Worm (Caenorhabditis elegans) whole organism, young adult: Measurements from ENCODE around the gene rde-12.

Source experiments
- B0019.2 ChIP-seq: fragments of 200-800 bp; sonication (Bioruptor generic); conservative IDR thresholded peaks from 2 replicates; pipeline ENCODE4 v1.3.6; 2022; ENCODE audit warnings: missing genetic modification reagents, missing genetic modification characterization, missing compliant biosample characterization
- F22D6.2 ChIP-seq: sonication (generic microtip); optimal IDR thresholded peaks from 2 replicates; lab custom pipeline; 2016; ENCODE audit warnings: mild to moderate bottlenecking, missing genetic modification characterization, missing compliant biosample characterization
- F33H1.4 ChIP-seq: fragments of 200-800 bp; sonication (Bioruptor generic); IDR thresholded peaks from 2 replicates; pipeline ENCODE4 v1.3.6; 2022; ENCODE audit warnings: missing genetic modification reagents, missing genetic modification characterization, missing compliant biosample characterization
- F37B4.10 ChIP-seq: fragments of 200-800 bp; sonication (Bioruptor generic); IDR thresholded peaks from 2 replicates; pipeline ENCODE4 v1.3.6; 2022; ENCODE audit warnings: missing genetic modification characterization, missing compliant biosample characterization
- K12H6.12 ChIP-seq: fragments of 200-800 bp; sonication (Bioruptor generic); optimal IDR thresholded peaks from 2 replicates; lab custom pipeline; 2018; ENCODE audit warnings: mild to moderate bottlenecking, missing genetic modification characterization, missing compliant biosample characterization
- T26A5.8 ChIP-seq: sonication (generic microtip); optimal IDR thresholded peaks from 2 replicates; lab custom pipeline; 2016; ENCODE audit warnings: missing genetic modification characterization, missing compliant biosample characterization
- Y53F4B.3 ChIP-seq: fragments of 200-800 bp; sonication (Bioruptor generic); IDR thresholded peaks from 2 replicates; pipeline ENCODE4 v1.3.6; 2022; ENCODE audit warnings: missing genetic modification reagents, missing genetic modification characterization, missing compliant biosample characterization
- Y53G8AR.9 ChIP-seq: fragments of 200-800 bp; sonication (Bioruptor generic); conservative IDR thresholded peaks from 2 replicates; pipeline ENCODE4 v1.3.6; 2022; ENCODE audit warnings: missing genetic modification reagents, missing genetic modification characterization, missing compliant biosample characterization
- Y56A3A.18 ChIP-seq: fragments of 200-800 bp; sonication (Bioruptor generic); IDR thresholded peaks from 2 replicates; pipeline ENCODE4 v1.3.6; 2022; ENCODE audit warnings: missing genetic modification reagents, missing genetic modification characterization, missing compliant biosample characterization
- Y67H2A.10 ChIP-seq: fragments of 200-800 bp; sonication (Bioruptor generic); conservative IDR thresholded peaks from 2 replicates; pipeline ENCODE4 v1.3.6; 2022; ENCODE audit warnings: missing genetic modification reagents, missing genetic modification characterization, missing compliant biosample characterization
- Y79H2A.3 ChIP-seq: fragments of 200-800 bp; sonication (Bioruptor generic); conservative IDR thresholded peaks from 2 replicates; pipeline ENCODE4 v1.3.6; 2022; ENCODE audit warnings: missing genetic modification reagents, missing genetic modification characterization, missing compliant biosample characterization
- Y95B8A.8 ChIP-seq: fragments of 200-800 bp; sonication (Bioruptor generic); IDR thresholded peaks from 2 replicates; pipeline ENCODE4 v1.3.6; 2022; ENCODE audit warnings: missing genetic modification reagents, missing genetic modification characterization, missing compliant biosample characterization
- akir-1 ChIP-seq: fragments of 200-800 bp; sonication (Bioruptor generic); optimal IDR thresholded peaks from 2 replicates; lab custom pipeline; 2018; ENCODE audit warnings: mild to moderate bottlenecking, missing genetic modification characterization, moderate library complexity, missing compliant biosample characterization
- athp-1 ChIP-seq: sonication (generic microtip); optimal IDR thresholded peaks from 2 replicates; lab custom pipeline; 2017; ENCODE audit warnings: mild to moderate bottlenecking, missing genetic modification characterization, missing compliant biosample characterization
- attf-3 ChIP-seq: fragments of 200-800 bp; sonication (Bioruptor generic); conservative IDR thresholded peaks from 2 replicates; pipeline ENCODE4 v1.3.6; 2022; ENCODE audit warnings: missing genetic modification reagents, missing genetic modification characterization, missing compliant biosample characterization
- attf-5 ChIP-seq: fragments of 200-800 bp; sonication (Bioruptor generic); optimal IDR thresholded peaks from 2 replicates; lab custom pipeline; 2018; ENCODE audit warnings: mild to moderate bottlenecking, missing genetic modification characterization, missing compliant biosample characterization
- ccch-3 ChIP-seq: fragments of 200-800 bp; sonication (Bioruptor generic); optimal IDR thresholded peaks from 2 replicates; lab custom pipeline; 2018; ENCODE audit warnings: mild to moderate bottlenecking, missing genetic modification characterization, missing compliant biosample characterization
- cebp-1 ChIP-seq, 2 experiments: fragments of 200-800 bp in 1 of 2; sonication (Bioruptor generic) in 1 of 2; sonication (generic microtip) in 1 of 2; IDR thresholded peaks in 1 of 2; optimal IDR thresholded peaks in 1 of 2; 2 replicates each; pipeline versions ENCODE4 v1.3.6 to Lab custom; 2017 to 2022; ENCODE audit warnings: missing compliant biosample characterization in 2 of 2, missing genetic modification characterization in 2 of 2, mild to moderate bottlenecking in 1 of 2, missing genetic modification reagents in 1 of 2, moderate library complexity in 1 of 2
- cebp-2 ChIP-seq: fragments of 200-800 bp; sonication (Bioruptor generic); IDR thresholded peaks from 2 replicates; pipeline ENCODE4 v1.3.6; 2022; ENCODE audit warnings: missing genetic modification characterization, missing compliant biosample characterization
- ceh-91 ChIP-seq: fragments of 200-800 bp; sonication (Bioruptor generic); IDR thresholded peaks from 2 replicates; pipeline ENCODE4 v1.3.6; 2022; ENCODE audit warnings: missing genetic modification reagents, missing genetic modification characterization, missing compliant biosample characterization
- die-1 ChIP-seq: sonication (generic microtip); optimal IDR thresholded peaks from 2 replicates; lab custom pipeline; 2016; ENCODE audit warnings: missing genotype, mild to moderate bottlenecking, missing genetic modification characterization, missing compliant biosample characterization
- egl-18 ChIP-seq: fragments of 200-800 bp; sonication (Bioruptor generic); IDR thresholded peaks from 2 replicates; pipeline ENCODE4 v1.3.6; 2022; ENCODE audit warnings: missing genetic modification reagents, missing genetic modification characterization, missing compliant biosample characterization
- egrh-3 ChIP-seq: fragments of 200-800 bp; sonication (Bioruptor generic); IDR thresholded peaks from 2 replicates; pipeline ENCODE4 v1.3.6; 2022; ENCODE audit warnings: missing genetic modification reagents, missing genetic modification characterization, missing compliant biosample characterization
- hlh-26 ChIP-seq: fragments of 200-800 bp; sonication (Bioruptor generic); conservative IDR thresholded peaks from 2 replicates; pipeline ENCODE4 v1.3.6; 2022; ENCODE audit warnings: missing genetic modification reagents, missing genetic modification characterization, missing compliant biosample characterization
- hmg-1.2 ChIP-seq: fragments of 200-800 bp; sonication (Bioruptor generic); IDR thresholded peaks from 2 replicates; pipeline ENCODE4 v1.3.6; 2022; ENCODE audit warnings: missing genetic modification reagents, missing genetic modification characterization, missing compliant biosample characterization
- let-607 ChIP-seq, 2 experiments: fragments of 200-800 bp in 1 of 2; sonication (Bioruptor generic) in 1 of 2; sonication (generic microtip) in 1 of 2; optimal IDR thresholded peaks; 2 replicates each; lab custom pipeline; 2016 to 2018; ENCODE audit warnings: mild to moderate bottlenecking in 2 of 2, missing compliant biosample characterization in 2 of 2, missing genetic modification characterization in 2 of 2, moderate library complexity in 2 of 2, missing genotype in 1 of 2
- lin-54 ChIP-seq: fragments of 200-800 bp; sonication (Bioruptor generic); optimal IDR thresholded peaks from 2 replicates; lab custom pipeline; 2018; ENCODE audit warnings: mild to moderate bottlenecking, missing genetic modification characterization, missing compliant biosample characterization
- lir-1 ChIP-seq: fragments of 200-800 bp; sonication (Bioruptor generic); conservative IDR thresholded peaks from 2 replicates; pipeline ENCODE4 v1.3.6; 2022; ENCODE audit warnings: missing genetic modification reagents, missing genetic modification characterization, missing compliant biosample characterization
- madf-3 ChIP-seq: fragments of 200-800 bp; sonication (Bioruptor generic); IDR thresholded peaks from 2 replicates; pipeline ENCODE4 v1.3.6; 2022; ENCODE audit warnings: missing genetic modification reagents, missing genetic modification characterization, missing compliant biosample characterization
- madf-6 ChIP-seq: fragments of 200-800 bp; sonication (Bioruptor generic); IDR thresholded peaks from 2 replicates; pipeline ENCODE4 v1.3.6; 2022; ENCODE audit warnings: missing genetic modification reagents, missing genetic modification characterization, missing compliant biosample characterization
- madf-8 ChIP-seq: fragments of 200-800 bp; sonication (Bioruptor generic); conservative IDR thresholded peaks from 2 replicates; pipeline ENCODE4 v1.3.6; 2022; ENCODE audit warnings: missing genetic modification reagents, missing genetic modification characterization, missing compliant biosample characterization
- mel-28 ChIP-seq: sonication (generic microtip); optimal IDR thresholded peaks from 2 replicates; lab custom pipeline; 2016; ENCODE audit warnings: borderline replicate concordance, mild to moderate bottlenecking, missing genetic modification characterization, missing compliant biosample characterization
- nfyb-1 ChIP-seq: fragments of 200-800 bp; sonication (Bioruptor generic); IDR thresholded peaks from 2 replicates; pipeline ENCODE4 v1.3.6; 2022; ENCODE audit warnings: missing genetic modification reagents, missing genetic modification characterization, missing compliant biosample characterization
- rcor-1 ChIP-seq: fragments of 200-800 bp; sonication (Bioruptor generic); IDR thresholded peaks from 2 replicates; pipeline ENCODE4 v1.3.6; 2022; ENCODE audit warnings: missing genetic modification reagents, missing genetic modification characterization, missing compliant biosample characterization
- repo-1 ChIP-seq: sonication (generic microtip); optimal IDR thresholded peaks from 2 replicates; lab custom pipeline; 2017; ENCODE audit warnings: mild to moderate bottlenecking, missing genetic modification characterization, missing compliant biosample characterization
- snpc-4 ChIP-seq, 5 experiments: fragments of 150-350 bp in 1 of 5; sonication (generic microtip) in 4 of 5; optimal IDR thresholded peaks; 2 replicates each; lab custom pipeline; 2014 to 2018; ENCODE audit warnings: missing genetic modification characterization in 5 of 5, missing biosample characterization in 3 of 5, antibody characterized with exemption in 2 of 5, mild to moderate bottlenecking in 2 of 5, missing compliant biosample characterization in 2 of 5, missing genotype in 2 of 5, moderate library complexity in 2 of 5, missing genetic modification reagents in 1 of 5
- unc-130 ChIP-seq: sonication (generic microtip); optimal IDR thresholded peaks from 2 replicates; lab custom pipeline; 2016; ENCODE audit warnings: missing genetic modification reagents, missing genetic modification characterization, missing compliant biosample characterization
- unc-62 ChIP-seq: fragments of 150-350 bp; optimal IDR thresholded peaks from 2 replicates; lab custom pipeline; 2014; ENCODE audit warnings: missing biosample characterization, missing genetic modification reagents, missing genetic modification characterization
- zfh-2 ChIP-seq: fragments of 200-800 bp; sonication (Bioruptor generic); conservative IDR thresholded peaks from 2 replicates; pipeline ENCODE4 v1.3.6; 2022; ENCODE audit warnings: missing genetic modification reagents, missing genetic modification characterization, missing compliant biosample characterization
- ztf-25 ChIP-seq: fragments of 200-800 bp; sonication (Bioruptor generic); IDR thresholded peaks from 2 replicates; pipeline ENCODE4 v1.3.6; 2022; ENCODE audit warnings: missing genetic modification reagents, missing genetic modification characterization, missing compliant biosample characterization

Gene rde-12

ce11 chrV:13664340-13664916 is 761 bp upstream of the rde-12 start (continued):
- peak; percentile 26; the same call in 1 of the 2 replicates for TF ChIP-seq madf-8 (GFP tag; lab: Robert Waterston, UW)
- no peak for TF ChIP-seq egl-18 (GFP tag; lab: Robert Waterston, UW)
- TF ChIP-seq F37B4.10 (GFP tag; lab: Robert Waterston, UW): no peak
- no peak for TF ChIP-seq repo-1 (tag; lab: Kevin White, UChicago)
- peak; percentile 46; the same call in 1 of the 2 replicates for TF ChIP-seq ceh-91 (GFP tag; lab: Robert Waterston, UW)
- peak; percentile 73; the same call in 1 of the 2 replicates for TF ChIP-seq madf-6 (GFP tag; lab: Robert Waterston, UW)
- TF ChIP-seq hmg-1.2: no peak
- no peak for TF ChIP-seq unc-62
- TF ChIP-seq athp-1 (tag; lab: Kevin White, UChicago): peak; percentile 53
- TF ChIP-seq attf-3 (GFP tag; lab: Robert Waterston, UW): no peak
- TF ChIP-seq F33H1.4 (GFP tag; lab: Robert Waterston, UW): peak; percentile 42
- TF ChIP-seq lir-1 (GFP tag; lab: Robert Waterston, UW): no peak
- no peak for TF ChIP-seq snpc-4 (GFP tag; optimal IDR thresholded peaks at IDR 0.05; lab: Kevin White, UChicago)
- peak in 3 of 4 experiments; percentile 8 to 39 (median 9) for TF ChIP-seq snpc-4 (tag; optimal IDR thresholded peaks at IDR 0.05; lab: Kevin White, UChicago)
- TF ChIP-seq Y53G8AR.9 (GFP tag; lab: Robert Waterston, UW): 0 out of 2 replicates have a peak, but pooled peaks have one; percentile 68
- no peak for TF ChIP-seq Y79H2A.3
- no peak for TF ChIP-seq rcor-1 (GFP tag; lab: Robert Waterston, UW)
- TF ChIP-seq hlh-26 (GFP tag; lab: Robert Waterston, UW): no peak
- TF ChIP-seq Y67H2A.10 (GFP tag; lab: Robert Waterston, UW): no peak
- TF ChIP-seq ccch-3 (GFP tag; lab: Kevin White, UChicago): no peak
- TF ChIP-seq cebp-2 (GFP tag; lab: Robert Waterston, UW): no peak
- TF ChIP-seq T26A5.8 (tag; lab: Kevin White, UChicago): no peak
- no peak for TF ChIP-seq cebp-1 (GFP tag; IDR thresholded peaks at IDR 0.05; lab: Robert Waterston, UW)
- TF ChIP-seq cebp-1 (tag; optimal IDR thresholded peaks at IDR 0.05; lab: Kevin White, UChicago): peak; percentile 70
- peak; percentile 38 for TF ChIP-seq lin-54 (GFP tag; lab: Kevin White, UChicago)
- no peak for TF ChIP-seq die-1 (tag; lab: Kevin White, UChicago)
- TF ChIP-seq K12H6.12 (tag; lab: Kevin White, UChicago): no peak
- no peak for TF ChIP-seq unc-130 (GFP tag; lab: Kevin White, UChicago)
- TF ChIP-seq F22D6.2 (tag; lab: Kevin White, UChicago): no peak
- TF ChIP-seq Y53F4B.3: no peak
- TF ChIP-seq Y56A3A.18 (GFP tag; lab: Robert Waterston, UW): peak; percentile 15; the same call in 1 of the 2 replicates

ce11 chrV:13666460-13666859 is 1.3 kb downstream of the rde-12 start:
- TF ChIP-seq let-607 (tag; optimal IDR thresholded peaks at IDR 0.05; lab: Kevin White, UChicago) (no peak), attf-5 (GFP tag; lab: Kevin White, UChicago) (no peak), mel-28 (tag; lab: Kevin White, UChicago) (no peak), attf-3 (GFP tag; lab: Robert Waterston, UW) (no peak), akir-1 (GFP tag; lab: Kevin White, UChicago) (no peak)

- TF ChIP-seq nfyb-1 (peak; percentile 12; the same call in 1 of the 2 replicates), Y95B8A.8 (GFP tag; lab: Robert Waterston, UW) (no peak), F37B4.10 (GFP tag; lab: Robert Waterston, UW) (no peak), hlh-26 (GFP tag; lab: Robert Waterston, UW) (no peak), egrh-3 (GFP tag; lab: Robert Waterston, UW) (peak; percentile 82; the same call in 1 of the 2 replicates), B0019.2 (no peak), snpc-4 (GFP tag; optimal IDR thresholded peaks at IDR 0.05; lab: Kevin White, UChicago) (no peak), snpc-4 (tag; optimal IDR thresholded peaks at IDR 0.05; lab: Kevin White, UChicago) (no peak), madf-3 (GFP tag; lab: Robert Waterston, UW) (0 out of 2 replicates have a peak, but pooled peaks have one; percentile 50), zfh-2 (GFP tag; lab: Robert Waterston, UW) (peak; percentile 90), ztf-25 (GFP tag; lab: Robert Waterston, UW) (no peak)
- TF ChIP-seq, all 124 proteins: peak for 4
These were observed 3.1 kb downstream of the rde-12 start for ce11 chrV:13668337-13668736.
